Worm (Caenorhabditis elegans): ENCODE results near the gene C45B11.8.

Gene C45B11.8

ce11 chrV:11065513-11065912 lies 24.9 kb downstream of the C45B11.8 start, which contains the start of gene nlp-80:
nlp-80 (minus strand) TSS chrV:11065613.
- TF ChIP-seq fkh-10 (GFP tag; optimal IDR thresholded peaks at IDR 0.05) (no peak), hlh-30 (tag; optimal IDR thresholded peaks at IDR 0.05; ENCODE audit: insufficient read depth) (no peak), ceh-9 (tag; optimal IDR thresholded peaks at IDR 0.05) (no peak), elt-2 (tag; optimal IDR thresholded peaks at IDR 0.05) (no peak), K02D7.2 (tag; optimal IDR thresholded peaks at IDR 0.05) (no peak), fkh-6 (tag; optimal IDR thresholded peaks at IDR 0.05) (no peak), ahr-1 (tag; optimal IDR thresholded peaks at IDR 0.05) (no peak), sox-2 (GFP tag; IDR thresholded peaks at IDR 0.05) (no peak), tbx-7 (tag; optimal IDR thresholded peaks at IDR 0.05) (no peak), pha-2 (tag; optimal IDR thresholded peaks at IDR 0.05) (no peak), madf-2 (tag; optimal IDR thresholded peaks at IDR 0.05) (no peak)

ce11 chrV:11069277-11069676 lies 28.7 kb downstream of the C45B11.8 start, which contains the start of gene T04C12.8:
T04C12.8 (minus strand) TSS chrV:11069358.
- TF ChIP-seq elt-2 (tag; optimal IDR thresholded peaks at IDR 0.05) (peak; percentile 83), pag-3 (tag; optimal IDR thresholded peaks at IDR 0.05; ENCODE audit: borderline replicate concordance) (no peak)

- no peak for TF ChIP-seq syd-9 (tag; optimal IDR thresholded peaks at IDR 0.05)
- no peak for TF ChIP-seq ceh-2 (tag; optimal IDR thresholded peaks at IDR 0.05)
- TF ChIP-seq F13H6.1 (tag; optimal IDR thresholded peaks at IDR 0.05): no peak
- TF ChIP-seq nhr-11 (tag; optimal IDR thresholded peaks at IDR 0.05): no peak
- no peak for TF ChIP-seq ceh-24 (tag; optimal IDR thresholded peaks at IDR 0.05)
- no peak for TF ChIP-seq zip-5 (tag; optimal IDR thresholded peaks at IDR 0.05)
- no peak for TF ChIP-seq pros-1 (tag; optimal IDR thresholded peaks at IDR 0.05)
- no peak for TF ChIP-seq tbx-7 (tag; optimal IDR thresholded peaks at IDR 0.05)
Observed at ce11 chrV:11070388-11070787, 29.8 kb downstream of the C45B11.8 start.

- TF ChIP-seq hlh-8 (tag; optimal IDR thresholded peaks at IDR 0.05): no peak
- no peak for TF ChIP-seq unc-42 (tag; optimal IDR thresholded peaks at IDR 0.05)
- TF ChIP-seq ceh-6 (GFP tag; optimal IDR thresholded peaks at IDR 0.05): no peak
- TF ChIP-seq ceh-45 (GFP tag; IDR thresholded peaks at IDR 0.05): no peak
- TF ChIP-seq elt-4 (tag; optimal IDR thresholded peaks at IDR 0.05): no peak
- no peak for TF ChIP-seq F13H6.1 (tag; optimal IDR thresholded peaks at IDR 0.05)
- no peak for TF ChIP-seq syd-9 (tag; optimal IDR thresholded peaks at IDR 0.05)
- TF ChIP-seq gmeb-2 (tag; optimal IDR thresholded peaks at IDR 0.05): no peak
- TF ChIP-seq ceh-48 (tag; optimal IDR thresholded peaks at IDR 0.05): no peak
- no peak for TF ChIP-seq fkh-10 (GFP tag; optimal IDR thresholded peaks at IDR 0.05)
- no peak for TF ChIP-seq nhr-11 (tag; optimal IDR thresholded peaks at IDR 0.05)
- TF ChIP-seq hlh-30 (tag; optimal IDR thresholded peaks at IDR 0.05; ENCODE audit: insufficient read depth): no peak
Observed at ce11 chrV:11071453-11071852, 30.9 kb downstream of the C45B11.8 start.

- TF ChIP-seq npax-4 (tag; optimal IDR thresholded peaks at IDR 0.05) (no peak), unc-55 (GFP tag; optimal IDR thresholded peaks at IDR 0.05) (peak; percentile 2), lim-6 (tag; optimal IDR thresholded peaks at IDR 0.05) (no peak), ceh-18 (tag; optimal IDR thresholded peaks at IDR 0.05) (peak; percentile 4)
Observed at ce11 chrV:11073354-11073753, 32.8 kb downstream of the C45B11.8 start.

ce11 chrV:11074448-11074847 lies 33.9 kb downstream of the C45B11.8 start, which contains the start of gene act-3:
act-3 (minus strand) TSS chrV:11074498.
- TF ChIP-seq rnt-1 (tag; optimal IDR thresholded peaks at IDR 0.05) (peak; percentile 67), fax-1 (tag; optimal IDR thresholded peaks at IDR 0.05) (no peak), ceh-18 (tag; optimal IDR thresholded peaks at IDR 0.05) (peak; percentile 92), ceh-31 (tag; optimal IDR thresholded peaks at IDR 0.05) (no peak), unc-3 (GFP tag; conservative IDR thresholded peaks at IDR 0.05) (no peak), unc-3 (tag; optimal IDR thresholded peaks at IDR 0.05) (no peak), che-1 (tag; optimal IDR thresholded peaks at IDR 0.05) (no peak), tbx-2 (tag; optimal IDR thresholded peaks at IDR 0.05) (no peak), pha-2 (tag; optimal IDR thresholded peaks at IDR 0.05) (no peak), ceh-22 (tag; optimal IDR thresholded peaks at IDR 0.05) (no peak), ref-2 (tag; optimal IDR thresholded peaks at IDR 0.05) (no peak), tbx-7 (tag; optimal IDR thresholded peaks at IDR 0.05) (no peak), odd-2 (tag; optimal IDR thresholded peaks at IDR 0.05) (no peak), pros-1 (tag; optimal IDR thresholded peaks at IDR 0.05) (no peak), unc-42 (tag; optimal IDR thresholded peaks at IDR 0.05) (no peak), unc-55 (GFP tag; optimal IDR thresholded peaks at IDR 0.05) (peak; percentile 27), Y22D7AL.16 (tag; optimal IDR thresholded peaks at IDR 0.05) (no peak), ceh-24 (tag; optimal IDR thresholded peaks at IDR 0.05) (no peak), C38D4.7 (GFP tag; optimal IDR thresholded peaks at IDR 0.05) (no peak), nfya-1 (tag; optimal IDR thresholded peaks at IDR 0.05) (peak; percentile 53), lin-11 (tag; optimal IDR thresholded peaks at IDR 0.05) (no peak)
